Worm (Caenorhabditis elegans): Measurements from ENCODE around the gene Y45F10B.13.
"Not testable (repeated sequence)": the region's sequence is repeated elsewhere in the genome, so short reads cannot be mapped to it uniquely, and the experiment has no call there.

The Y45F10B.13 gene

DNA sequence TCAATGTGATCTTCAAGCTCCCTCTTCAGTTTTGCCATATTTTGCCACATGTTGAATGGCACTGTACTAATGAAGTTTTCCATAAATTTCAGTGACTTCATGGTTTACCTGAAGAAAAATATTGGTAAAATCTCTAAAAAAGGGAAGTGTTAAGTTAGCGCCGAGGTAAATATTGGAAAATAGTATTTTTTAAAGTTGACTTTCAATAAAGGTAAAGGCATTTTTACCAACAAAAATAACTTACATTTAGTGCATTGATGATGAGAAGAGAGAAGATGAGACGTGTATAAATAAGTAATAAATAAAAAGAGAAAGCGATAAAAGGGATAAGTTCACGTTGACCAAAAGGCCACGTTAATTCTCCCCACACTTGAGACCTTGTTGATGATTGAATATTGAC, 16.6 kb upstream of the Y45F10B.13 start, which contains the start of gene Y45F10B.8:
Gene Y45F10B.8, minus strand, starts transcription at position 101 of the 400 bp plus-strand sequence.
- not testable (repeated sequence) for TF ChIP-seq W03F9.2, dao-5, him-1 (tag; optimal IDR thresholded peaks at IDR 0.05)

DNA sequence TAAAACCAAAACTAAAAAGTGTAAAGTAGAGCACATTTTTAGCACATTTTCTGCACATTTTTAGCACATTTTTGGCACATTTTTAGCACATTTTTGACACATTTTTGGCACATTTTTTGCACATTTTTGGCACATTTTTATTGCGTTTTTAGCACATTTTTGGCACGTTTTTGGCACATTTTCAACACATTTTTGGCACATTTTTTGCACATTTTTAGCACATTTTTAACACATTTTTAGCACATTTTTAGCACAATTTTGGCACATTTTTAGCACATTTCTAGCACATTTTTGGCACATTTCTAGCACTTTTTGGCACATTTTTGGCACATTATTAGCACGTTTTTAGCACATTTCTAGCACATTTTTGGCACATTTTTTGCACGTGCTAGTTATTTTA, 14.1 kb upstream of the Y45F10B.13 start:
- TF ChIP-seq W03F9.2 (tag; optimal IDR thresholded peaks at IDR 0.05) (no peak), him-1 (tag; optimal IDR thresholded peaks at IDR 0.05) (no peak), dao-5 (tag; optimal IDR thresholded peaks at IDR 0.05) (no peak)

DNA sequence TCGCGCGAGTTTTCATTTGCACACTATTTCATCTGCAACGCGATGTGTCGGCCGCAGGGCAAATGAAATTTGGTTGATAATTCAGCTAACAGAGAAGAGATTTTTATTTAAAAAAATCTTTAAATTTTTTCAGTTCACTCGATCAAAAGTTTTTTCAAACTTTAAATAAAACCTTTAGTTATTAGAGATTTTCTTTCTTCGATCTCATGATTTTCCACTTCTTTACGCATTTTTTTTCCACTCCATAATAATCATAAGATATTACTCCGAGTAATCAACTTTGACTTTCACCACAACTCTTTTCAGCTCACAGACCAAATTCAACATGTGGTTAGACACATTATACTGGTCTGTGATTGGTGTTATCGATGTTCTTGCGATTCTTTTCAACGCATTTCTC, 13.2 kb upstream of the Y45F10B.13 start, which contains the start of gene srd-10:
Gene srd-10, plus strand, starts transcription at position 301 of the 400 bp plus-strand sequence.
- TF ChIP-seq him-1 (tag; optimal IDR thresholded peaks at IDR 0.05) (no peak), dao-5 (tag; optimal IDR thresholded peaks at IDR 0.05) (no peak)

DNA sequence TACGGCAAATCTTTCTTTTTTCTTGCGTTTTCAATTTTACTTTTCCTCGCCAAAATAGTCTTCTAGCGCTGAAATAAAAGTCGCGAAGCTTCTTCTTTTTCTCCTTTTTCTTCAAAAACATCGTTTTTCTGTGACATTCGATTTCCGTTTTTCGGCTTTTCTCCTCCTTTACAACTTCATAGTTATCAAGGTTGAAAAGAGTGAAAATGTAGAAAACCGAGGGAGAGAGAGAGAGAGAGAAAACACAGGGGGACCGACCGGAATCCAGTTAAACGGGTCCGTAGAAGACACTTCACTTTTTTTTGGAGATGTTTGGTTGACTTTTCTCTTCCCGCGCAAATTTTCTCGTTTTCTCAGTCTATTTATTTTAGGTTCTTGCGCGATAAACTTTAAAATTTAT, 2.8 kb upstream of the Y45F10B.13 start:
- no peak for TF ChIP-seq dao-5 (tag; optimal IDR thresholded peaks at IDR 0.05)
- no peak for TF ChIP-seq W03F9.2 (tag; optimal IDR thresholded peaks at IDR 0.05)
- no peak for TF ChIP-seq him-1 (tag; optimal IDR thresholded peaks at IDR 0.05)

DNA sequence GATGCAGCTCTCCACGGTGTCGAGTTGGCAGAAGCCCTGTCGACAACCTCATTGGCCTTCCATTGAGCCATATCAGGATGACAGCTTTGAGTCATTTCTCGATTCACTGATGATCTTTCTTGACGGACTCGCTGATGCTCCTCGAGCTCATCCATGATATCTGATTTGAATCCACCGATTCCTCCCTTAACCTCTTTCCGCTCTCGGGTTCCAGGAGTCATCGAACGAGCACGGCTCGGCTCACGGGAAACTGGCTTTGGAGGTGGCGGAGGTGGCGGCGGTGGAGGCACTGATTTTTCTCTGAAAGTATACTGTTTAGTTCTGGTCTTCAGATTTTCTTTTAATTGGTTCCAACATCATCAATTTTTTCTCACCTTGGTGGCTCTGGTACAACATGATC, 2.5 kb downstream of the Y45F10B.13 start:
- TF ChIP-seq him-1 (tag; optimal IDR thresholded peaks at IDR 0.05): no peak
- no peak for TF ChIP-seq W03F9.2 (tag; optimal IDR thresholded peaks at IDR 0.05)
- TF ChIP-seq dao-5 (tag; optimal IDR thresholded peaks at IDR 0.05): no peak

DNA sequence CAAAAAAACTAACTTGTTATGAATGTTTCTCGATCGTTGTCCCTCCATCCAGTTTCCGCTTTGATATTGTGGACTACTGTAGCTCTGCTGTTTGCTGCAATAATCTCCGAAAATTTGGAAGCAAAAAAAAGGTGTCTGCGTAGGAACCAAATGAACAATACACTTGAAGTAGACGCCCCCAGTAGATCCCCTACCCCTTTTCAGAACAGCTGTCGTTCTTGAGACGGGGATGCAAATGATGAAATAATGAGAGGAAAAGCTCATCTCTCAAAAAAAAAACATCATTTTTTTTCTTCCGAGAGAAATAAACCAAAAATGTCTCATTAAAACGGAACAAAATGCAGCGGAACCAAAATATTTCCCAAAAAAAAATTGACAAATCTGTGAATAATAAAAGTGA, 4.1 kb downstream of the Y45F10B.13 start:
- no peak for TF ChIP-seq dao-5 (tag; optimal IDR thresholded peaks at IDR 0.05)

DNA sequence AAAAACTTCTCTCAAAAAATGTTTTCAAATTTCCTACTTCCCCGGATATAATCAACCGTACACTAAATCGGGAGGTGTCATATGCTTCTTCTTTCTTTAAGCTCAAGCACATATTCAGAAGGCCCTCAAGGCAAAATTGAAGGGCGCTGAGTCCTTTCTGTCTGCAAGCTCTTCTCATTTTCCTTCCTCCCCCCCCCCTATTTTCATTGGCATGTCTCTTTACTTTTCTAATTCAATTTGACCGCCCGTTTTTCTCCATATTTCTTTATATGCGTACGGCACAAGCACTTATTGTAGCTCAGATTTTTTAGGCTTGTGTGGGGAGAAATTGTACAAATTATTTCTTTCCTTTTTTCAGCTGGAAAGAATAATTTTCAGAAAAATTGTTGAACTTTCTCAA, 6.0 kb downstream of the Y45F10B.13 start:
- TF ChIP-seq dao-5 (tag; optimal IDR thresholded peaks at IDR 0.05) (no peak), W03F9.2 (tag; optimal IDR thresholded peaks at IDR 0.05) (no peak), him-1 (tag; optimal IDR thresholded peaks at IDR 0.05) (no peak)

DNA sequence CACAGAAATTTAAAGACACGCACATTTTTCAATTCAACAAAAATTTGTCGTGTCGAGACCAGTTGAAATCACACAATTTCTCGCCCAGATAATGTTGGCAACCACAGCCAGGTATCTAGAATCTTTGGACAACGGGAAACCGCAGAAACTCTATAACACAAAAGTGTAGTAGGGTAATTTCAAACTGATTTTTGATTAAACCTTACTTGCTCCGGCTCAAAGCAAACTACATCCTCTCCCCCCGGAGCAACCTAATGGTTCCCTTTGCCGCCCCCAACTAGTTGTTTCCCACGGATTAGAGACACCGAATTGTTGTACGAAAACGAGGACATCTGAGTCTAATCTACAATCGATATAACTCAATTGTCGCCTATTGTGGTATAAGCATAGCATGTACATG, 7.2 kb downstream of the Y45F10B.13 start:
- TF ChIP-seq dao-5 (tag; optimal IDR thresholded peaks at IDR 0.05): no peak
- no peak for TF ChIP-seq W03F9.2 (tag; optimal IDR thresholded peaks at IDR 0.05)
- TF ChIP-seq him-1 (tag; optimal IDR thresholded peaks at IDR 0.05): no peak

DNA sequence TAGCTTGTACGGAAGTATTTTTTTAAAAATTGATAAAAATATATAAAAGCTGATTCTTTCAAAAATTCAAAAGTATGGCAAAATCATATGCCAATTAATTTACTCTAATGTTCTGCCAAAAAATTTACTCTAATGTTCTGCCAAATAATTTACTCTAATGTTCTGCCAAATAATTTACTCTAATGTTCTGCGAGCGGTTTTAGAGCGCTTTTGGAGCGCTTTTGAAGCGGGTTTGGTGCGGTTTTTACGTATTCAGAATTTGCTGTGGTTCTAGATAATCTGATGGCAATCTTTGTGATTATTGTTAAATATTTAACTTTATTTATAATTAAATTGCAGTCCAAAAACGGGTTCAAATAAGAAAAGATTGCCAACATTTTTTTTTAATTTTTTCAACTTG, 12.2 kb downstream of the Y45F10B.13 start:
- TF ChIP-seq him-1 (tag; optimal IDR thresholded peaks at IDR 0.05) (no peak), W03F9.2 (tag; optimal IDR thresholded peaks at IDR 0.05) (no peak), dao-5 (tag; optimal IDR thresholded peaks at IDR 0.05) (no peak)

DNA sequence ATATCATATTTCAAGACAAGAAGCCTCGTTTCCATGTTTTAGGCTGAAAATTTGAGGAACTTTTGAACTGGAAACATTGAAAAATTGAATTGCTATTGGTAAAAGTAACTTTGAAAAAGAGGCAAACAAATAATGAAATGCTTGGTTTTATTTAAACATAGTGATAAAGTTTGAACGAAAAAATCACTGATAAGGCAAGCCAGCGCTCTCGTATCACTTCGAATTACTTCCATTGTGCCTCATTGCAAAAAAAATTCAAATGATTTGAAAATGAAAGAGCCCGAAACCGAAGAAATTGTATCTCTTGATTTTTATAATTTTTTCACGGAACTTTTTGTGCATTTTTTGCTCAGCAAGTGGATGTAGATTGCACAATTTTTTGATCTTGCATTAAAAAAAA, 13.3 kb downstream of the Y45F10B.13 start, which contains the start of gene F52G2.3:
Gene F52G2.3, minus strand, starts transcription at position 43 of the 400 bp plus-strand sequence.
- TF ChIP-seq him-1 (tag; optimal IDR thresholded peaks at IDR 0.05): no peak
- no peak for TF ChIP-seq W03F9.2 (tag; optimal IDR thresholded peaks at IDR 0.05)
- no peak for TF ChIP-seq dao-5 (tag; optimal IDR thresholded peaks at IDR 0.05)

DNA sequence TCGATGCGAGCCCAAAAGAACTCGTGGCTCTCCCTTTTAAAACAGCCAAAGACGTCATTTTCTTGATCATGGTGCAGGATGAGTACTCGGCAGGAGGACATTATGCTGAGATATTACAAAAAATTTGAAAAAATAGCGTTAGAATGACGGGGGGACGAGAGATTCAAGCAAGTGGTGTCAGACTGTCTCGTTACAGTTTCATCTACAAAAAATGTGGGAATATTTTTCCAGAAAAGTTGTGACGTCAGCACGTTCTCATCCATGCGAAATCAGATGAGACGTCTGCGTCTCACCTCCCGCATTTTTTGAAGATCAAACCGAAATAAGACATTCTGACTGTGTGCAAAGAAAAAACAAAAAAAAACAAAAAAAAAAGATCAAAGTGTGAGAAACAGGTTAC, 21.4 kb downstream of the Y45F10B.13 start, which contains the start of gene rsd-2:
Gene rsd-2, minus strand, starts transcription at position 101 of the 400 bp plus-strand sequence.
- no peak for TF ChIP-seq W03F9.2 (tag; optimal IDR thresholded peaks at IDR 0.05)
- no peak for TF ChIP-seq him-1 (tag; optimal IDR thresholded peaks at IDR 0.05)
- no peak for TF ChIP-seq dao-5 (tag; optimal IDR thresholded peaks at IDR 0.05)

DNA sequence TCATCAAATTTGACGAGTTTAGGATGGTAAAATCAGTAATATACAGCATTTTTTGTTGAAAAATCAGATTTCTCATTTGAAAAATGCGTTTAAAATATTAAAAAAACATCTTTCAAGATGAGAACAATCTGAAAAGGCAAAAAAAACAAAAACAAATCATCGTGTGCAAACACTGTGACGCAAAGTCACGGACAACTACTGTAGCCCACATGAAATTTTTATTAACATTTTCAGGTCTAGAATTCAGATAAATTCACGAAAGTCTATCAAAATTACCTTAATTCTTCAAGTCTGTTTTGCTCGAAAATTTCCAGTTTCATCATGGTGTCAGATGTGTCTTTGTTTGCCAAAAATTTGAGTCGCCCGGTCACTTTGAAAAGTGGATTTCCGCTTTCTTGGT, 22.6 kb downstream of the Y45F10B.13 start:
- TF ChIP-seq W03F9.2 (tag; optimal IDR thresholded peaks at IDR 0.05) (no peak), dao-5 (tag; optimal IDR thresholded peaks at IDR 0.05) (no peak), him-1 (tag; optimal IDR thresholded peaks at IDR 0.05) (no peak)

DNA sequence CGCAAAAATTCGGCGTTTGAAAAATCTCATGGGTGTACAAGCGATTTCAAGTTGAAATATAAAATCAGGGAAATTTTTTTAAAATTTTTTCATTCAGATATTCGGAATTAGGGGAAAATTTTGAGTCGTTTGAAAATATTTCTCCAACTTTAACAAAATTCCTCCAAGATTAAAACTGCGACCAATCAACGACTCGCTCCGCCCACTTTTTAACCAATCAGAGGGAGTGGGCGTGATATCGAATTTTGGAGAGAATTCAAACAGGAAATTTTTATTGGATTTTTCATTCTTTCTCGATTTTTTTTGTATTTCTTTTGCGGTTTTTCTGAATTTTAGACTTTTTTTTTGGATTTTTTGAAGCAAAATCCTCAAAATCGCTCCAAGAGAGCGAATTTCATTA, 36.3 kb downstream of the Y45F10B.13 start:
- TF ChIP-seq dao-5 (tag; optimal IDR thresholded peaks at IDR 0.05) (no peak), W03F9.2 (tag; optimal IDR thresholded peaks at IDR 0.05) (no peak), him-1 (tag; optimal IDR thresholded peaks at IDR 0.05) (no peak)

DNA sequence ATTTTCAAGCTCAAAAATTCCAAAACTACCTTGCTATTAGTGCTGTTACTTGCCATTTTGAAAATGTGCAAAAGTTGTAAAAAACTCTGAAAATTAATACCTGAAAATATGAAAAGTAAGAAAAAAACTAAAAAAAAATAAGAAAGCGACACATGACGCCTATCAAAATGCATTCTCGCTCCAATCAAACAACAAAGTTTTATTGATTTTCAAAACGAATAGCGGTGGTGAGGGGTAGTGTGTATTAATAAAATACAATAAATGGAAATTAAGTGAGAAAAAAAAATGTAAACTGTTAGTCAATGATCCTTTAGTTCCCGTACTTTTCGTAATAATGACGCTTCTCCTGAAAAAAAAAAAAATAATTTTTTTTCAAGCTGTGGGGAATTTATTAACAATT, 39.7 kb downstream of the Y45F10B.13 start, which contains the start of gene dcap-2:
Gene dcap-2, minus strand, starts transcription at position 86 of the 400 bp plus-strand sequence.
- TF ChIP-seq W03F9.2 (tag; optimal IDR thresholded peaks at IDR 0.05): peak; percentile 33
- TF ChIP-seq dao-5 (tag; optimal IDR thresholded peaks at IDR 0.05): no peak

DNA sequence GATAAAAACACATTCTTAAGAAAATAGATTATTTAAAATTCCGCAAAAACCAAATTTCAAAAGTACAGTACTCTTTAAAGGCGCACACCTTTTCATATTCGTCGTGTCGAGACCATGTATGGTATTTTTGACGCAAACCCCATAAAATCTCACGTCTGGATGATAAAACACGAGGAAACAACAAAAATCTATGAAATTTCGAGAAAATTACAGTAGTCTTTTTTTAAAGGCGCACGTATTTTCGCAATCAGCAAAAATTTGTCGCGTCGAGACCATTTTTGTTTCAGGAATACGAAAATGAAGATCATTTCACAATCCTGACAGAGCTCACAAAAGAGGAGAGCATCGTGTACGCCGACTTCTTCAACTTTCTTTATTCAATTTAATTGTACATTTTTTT, 48.5 kb downstream of the Y45F10B.13 start:
- TF ChIP-seq W03F9.2 (tag; optimal IDR thresholded peaks at IDR 0.05) (no peak), him-1 (tag; optimal IDR thresholded peaks at IDR 0.05) (no peak), dao-5 (tag; optimal IDR thresholded peaks at IDR 0.05) (no peak)
